Worm (Caenorhabditis elegans) whole organism, L4/young adult: ENCODE data around the gene gck-1.

Source experiments
- W03F9.2 ChIP-seq: fragments of 150-350 bp; optimal IDR thresholded peaks from 2 replicates; lab custom pipeline; 2014; ENCODE audit warnings: missing biosample characterization, missing genetic modification characterization
- dao-5 ChIP-seq: sonication (generic microtip); optimal IDR thresholded peaks from 2 replicates; lab custom pipeline; 2016; ENCODE audit warnings: missing genotype, missing genetic modification characterization, moderate library complexity, missing compliant biosample characterization
- him-1 ChIP-seq: sonication (generic microtip); optimal IDR thresholded peaks from 2 replicates; lab custom pipeline; 2016; ENCODE audit warnings: missing genotype, missing genetic modification reagents, missing genetic modification characterization, missing compliant biosample characterization

Gene gck-1

DNA sequence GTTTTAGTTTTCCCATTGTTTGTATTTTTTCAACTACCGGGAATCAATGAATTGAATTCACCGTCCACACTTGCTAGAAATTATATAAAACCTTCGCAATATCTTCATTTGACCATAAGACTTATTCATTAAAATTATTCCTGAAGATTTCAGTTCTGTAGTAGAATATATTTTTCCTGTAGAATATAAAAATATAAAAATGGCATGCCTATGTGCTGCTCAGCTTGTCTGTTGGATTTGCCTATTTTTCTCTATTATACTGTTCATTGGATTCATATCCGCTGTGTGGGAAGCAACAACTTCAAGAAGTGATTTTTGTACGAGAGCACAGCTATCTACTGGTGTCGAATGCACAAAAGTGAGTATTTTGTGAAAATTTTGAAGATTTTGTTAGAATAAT, 44.1 kb downstream of the gck-1 start, which contains the start of gene F59E11.6:
Gene F59E11.6, plus strand, starts transcription at position 111 of the 400 bp plus-strand sequence.
- TF ChIP-seq W03F9.2 (tag; lab: Kevin White, UChicago), result no peak
- TF ChIP-seq dao-5 (tag; lab: Kevin White, UChicago), result no peak
- no peak for TF ChIP-seq him-1 (tag; lab: Kevin White, UChicago)

DNA sequence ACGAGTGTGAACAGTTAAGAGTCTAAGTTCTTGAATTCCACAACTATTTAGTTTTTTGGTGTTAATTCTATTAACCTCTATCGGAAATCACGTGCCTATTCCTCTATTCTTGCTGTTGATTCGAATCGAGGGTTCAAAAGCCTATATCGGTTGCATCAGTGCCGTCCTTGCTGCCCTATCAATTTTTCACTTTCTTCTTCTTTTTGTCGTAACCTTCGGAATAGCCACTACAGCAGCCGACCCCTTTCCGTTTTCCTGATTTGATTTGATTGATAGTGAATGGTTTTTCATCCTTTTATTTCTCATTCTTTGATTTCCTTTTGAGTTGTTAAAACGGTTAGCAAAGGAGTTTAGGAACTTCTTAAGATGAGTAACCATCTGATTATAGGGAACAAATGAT, 46.7 kb downstream of the gck-1 start:
- TF ChIP-seq W03F9.2 (tag; lab: Kevin White, UChicago) (no peak), dao-5 (tag; lab: Kevin White, UChicago) (no peak), him-1 (tag; lab: Kevin White, UChicago) (no peak)

DNA sequence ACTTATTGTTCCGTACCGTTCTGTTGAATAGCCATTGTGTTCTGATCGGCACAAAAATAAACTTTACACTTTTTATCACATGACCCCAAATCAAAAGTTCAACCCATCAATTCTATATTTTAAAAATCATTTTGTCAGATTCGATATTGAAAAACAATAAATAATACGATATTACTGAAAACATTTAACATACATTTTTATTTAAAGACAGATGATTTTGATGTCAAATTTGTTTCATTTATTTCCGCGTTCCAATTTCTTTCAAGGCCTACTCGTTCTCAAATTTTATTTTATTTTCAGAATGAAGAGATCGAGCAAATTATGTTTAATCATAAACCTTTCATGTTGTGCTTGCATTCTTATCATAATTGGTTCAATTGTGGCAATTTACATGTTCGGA, 47.2 kb downstream of the gck-1 start, which contains the start of gene F59E11.5:
Gene F59E11.5, plus strand, starts transcription at position 301 of the 400 bp plus-strand sequence.
- TF ChIP-seq W03F9.2 (tag; lab: Kevin White, UChicago) (no peak), him-1 (tag; lab: Kevin White, UChicago) (no peak), dao-5 (tag; lab: Kevin White, UChicago) (no peak)

DNA sequence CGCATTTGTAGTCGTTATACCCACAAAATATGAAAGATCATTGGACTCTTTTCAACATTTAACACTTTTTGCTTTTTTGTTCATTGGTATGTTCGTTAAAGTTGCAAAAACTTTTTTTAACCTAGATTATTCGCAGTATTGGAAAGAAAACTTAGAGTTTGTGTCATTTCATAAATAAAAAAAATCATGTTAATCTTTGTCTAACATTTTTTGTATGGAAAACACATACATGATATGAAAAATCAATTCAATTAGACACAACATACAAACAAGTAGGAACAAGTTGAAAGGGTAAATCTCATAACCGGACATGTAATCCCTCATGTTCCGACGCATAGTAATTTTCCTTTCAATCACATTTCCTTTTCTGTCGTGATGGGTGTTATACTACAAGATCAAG, 53.6 kb downstream of the gck-1 start, which contains the start of gene F59E11.2:
Gene F59E11.2, plus strand, starts transcription at position 301 of the 400 bp plus-strand sequence.
- TF ChIP-seq dao-5 (tag; lab: Kevin White, UChicago), result no peak
- no peak for TF ChIP-seq him-1 (tag; lab: Kevin White, UChicago)
- no peak for TF ChIP-seq W03F9.2 (tag; lab: Kevin White, UChicago)

DNA sequence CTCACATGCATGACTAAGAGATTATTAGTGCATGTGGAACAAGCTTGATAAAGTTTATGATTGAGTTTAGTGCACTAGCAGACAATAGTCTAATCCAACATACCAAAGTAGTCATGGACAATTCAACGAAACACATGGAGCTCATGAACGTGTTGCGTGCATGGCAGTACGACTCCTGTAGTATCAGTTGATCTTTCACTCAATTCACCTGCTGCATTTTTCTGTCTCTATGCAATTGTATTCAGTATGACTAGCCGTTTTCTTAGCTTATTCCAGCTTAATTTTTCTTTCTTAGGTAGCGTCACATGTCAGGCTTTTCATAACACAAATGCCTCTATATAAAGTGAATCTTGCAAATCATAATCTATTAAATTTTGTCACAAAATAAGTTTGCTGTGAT, 55.7 kb downstream of the gck-1 start, which contains the start of gene srx-1:
Gene srx-1, plus strand, starts transcription at position 382 of the 400 bp plus-strand sequence.
- TF ChIP-seq dao-5 (tag; lab: Kevin White, UChicago) (no peak), W03F9.2 (tag; lab: Kevin White, UChicago) (no peak), him-1 (tag; lab: Kevin White, UChicago) (no peak)

DNA sequence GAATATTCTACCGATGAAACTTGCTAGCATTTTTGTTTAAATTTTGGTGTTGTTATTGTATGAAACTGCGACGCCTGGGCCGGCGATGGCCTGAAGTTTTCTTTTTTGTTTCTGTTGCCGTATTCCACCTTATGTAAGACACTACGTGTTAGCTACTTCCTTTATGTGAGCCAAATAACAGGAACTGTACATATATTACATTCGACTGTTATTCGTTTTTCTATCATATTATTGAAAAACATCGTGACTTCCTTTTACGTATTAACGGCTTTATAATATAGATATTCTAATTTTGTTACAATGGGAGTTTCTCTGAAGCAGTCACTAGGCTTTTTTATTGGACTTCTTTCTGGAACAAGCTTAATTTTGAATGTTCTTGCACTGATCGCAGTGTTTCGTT, 57.6 kb downstream of the gck-1 start, which contains the start of gene srx-3:
Gene srx-3, plus strand, starts transcription at position 301 of the 400 bp plus-strand sequence.
- TF ChIP-seq dao-5 (tag; lab: Kevin White, UChicago), result no peak
- TF ChIP-seq him-1 (tag; lab: Kevin White, UChicago), result no peak
- TF ChIP-seq W03F9.2 (tag; lab: Kevin White, UChicago), result no peak
